Worm (Caenorhabditis elegans): ENCODE measurements around the gene Y22D7AL.1.

ce11 chrIII:1652181-1652580, at the start of gene Y22D7AL.1:
- no peak for TF ChIP-seq ama-1 (optimal IDR thresholded peaks at IDR 0.05)
- no peak for TF ChIP-seq tra-4 (tag; optimal IDR thresholded peaks at IDR 0.05)
- TF ChIP-seq ets-7 (tag; optimal IDR thresholded peaks at IDR 0.05), result no peak
- no peak for TF ChIP-seq F13C5.2 (tag; optimal IDR thresholded peaks at IDR 0.05)
- no peak for TF ChIP-seq ceh-36 (tag; optimal IDR thresholded peaks at IDR 0.05)
- TF ChIP-seq aly-1 (tag; optimal IDR thresholded peaks at IDR 0.05), result no peak
- TF ChIP-seq hmg-4 (GFP tag; optimal IDR thresholded peaks at IDR 0.05), result no peak
- no peak for TF ChIP-seq B0310.2 (tag; optimal IDR thresholded peaks at IDR 0.05)
- no peak for TF ChIP-seq flt-1 (GFP tag; IDR thresholded peaks at IDR 0.05)
- TF ChIP-seq hmbx-1 (tag; optimal IDR thresholded peaks at IDR 0.05), result no peak

Data from whole organism, early embryonic.